Fruit fly (Drosophila melanogaster) whole organism, pupa: ENCODE data around the gene bumpel.

Experiments
- CG12605 ChIP-seq: fragments of 200-800 bp; sonication (Bioruptor generic); IDR thresholded peaks from 2 replicates; pipeline ENCODE4 v1.3.6; 2022; ENCODE audit warnings: missing biosample characterization, missing genetic modification characterization
- CG13204 ChIP-seq: fragments of 200-800 bp; sonication (Bioruptor generic); optimal IDR thresholded peaks from 2 replicates; lab custom pipeline; 2018; ENCODE audit warnings: missing biosample characterization, mild to moderate bottlenecking, missing genetic modification characterization, moderate library complexity
- CG34367 ChIP-seq: fragments of 200-800 bp; sonication (Bioruptor generic); optimal IDR thresholded peaks from 2 replicates; lab custom pipeline; 2018; ENCODE audit warnings: missing biosample characterization, mild to moderate bottlenecking, missing genetic modification characterization
- CG8159 ChIP-seq: fragments of 200-800 bp; sonication (Bioruptor generic); optimal IDR thresholded peaks from 3 replicates; lab custom pipeline; 2018; ENCODE audit warnings: missing biosample characterization, mild to moderate bottlenecking, missing genetic modification characterization, moderate library complexity
- CG8301 ChIP-seq: fragments of 200-800 bp; sonication (Bioruptor generic); optimal IDR thresholded peaks from 2 replicates; lab custom pipeline; 2018; ENCODE audit warnings: missing biosample characterization, mild to moderate bottlenecking, missing genetic modification characterization
- D1 ChIP-seq: fragments of 200-800 bp; sonication (Bioruptor generic); optimal IDR thresholded peaks from 2 replicates; lab custom pipeline; 2018; ENCODE audit warnings: missing biosample characterization, mild to moderate bottlenecking, missing genetic modification characterization, moderate library complexity
- EcR ChIP-seq: fragments of 200-800 bp; sonication (Bioruptor generic); optimal IDR thresholded peaks from 3 replicates; lab custom pipeline; 2019; ENCODE audit warnings: missing biosample characterization, missing genetic modification characterization, mild to moderate bottlenecking, moderate library complexity, missing genetic modification reagents

DNA sequence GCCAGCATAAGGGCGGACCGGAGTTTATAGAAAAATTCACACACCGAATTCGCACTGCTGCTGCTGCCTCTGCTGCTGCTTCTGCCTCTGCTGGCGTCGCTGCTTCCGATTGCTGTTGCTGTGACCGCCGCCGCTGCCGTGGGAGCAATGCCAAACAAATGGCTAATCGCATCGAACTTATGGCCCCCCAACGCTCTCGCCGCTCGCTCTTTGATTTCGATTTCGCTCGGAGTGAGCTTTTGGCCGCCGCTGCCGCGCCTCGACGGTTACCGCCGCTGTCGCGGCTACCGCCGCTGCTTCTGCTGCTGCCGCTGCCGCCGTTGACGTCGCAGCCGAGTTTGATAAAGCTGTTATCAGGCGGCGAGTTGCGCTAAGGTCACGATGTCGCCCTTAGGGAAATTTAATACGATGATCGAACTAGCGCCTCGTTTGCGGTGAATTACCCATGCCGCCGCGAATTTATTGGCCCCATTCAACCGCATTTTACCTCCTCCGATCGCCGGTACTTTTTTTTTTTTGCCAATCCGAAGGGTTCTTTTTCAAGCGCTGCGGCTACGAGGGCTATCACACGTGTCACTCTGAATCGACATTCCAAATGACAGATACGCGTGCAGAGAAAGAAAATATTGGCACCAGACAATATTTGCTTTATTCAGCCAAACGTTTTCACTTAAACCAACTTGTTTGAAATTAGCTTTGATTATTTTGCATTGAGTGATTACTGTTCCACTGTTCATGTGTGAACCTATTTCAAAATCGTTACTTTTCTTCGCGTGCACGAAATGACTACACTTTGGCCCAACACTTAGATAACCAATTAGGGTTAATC lies 39.8 kb upstream of the bumpel start:
- no peak for TF ChIP-seq D1 (tag; lab: Kevin White, UChicago)
- no peak for TF ChIP-seq EcR (GFP tag; lab: Kevin White, UChicago)
- no peak for TF ChIP-seq CG8159 (tag; lab: Kevin White, UChicago)
- TF ChIP-seq CG34367 (tag; lab: Kevin White, UChicago): no peak
- no peak for TF ChIP-seq CG12605
- TF ChIP-seq CG8301 (tag; lab: Kevin White, UChicago): no peak
- no peak for TF ChIP-seq CG13204 (GFP tag; lab: Kevin White, UChicago)
